Worm (Caenorhabditis elegans) whole organism, mixed stage, embryonic: ENCODE results near the gene ZK1236.5.

Source experiments
- cnd-1 ChIP-seq: fragments of 200-800 bp; sonication (Bioruptor generic); optimal IDR thresholded peaks from 2 replicates; lab custom pipeline; 2018; ENCODE audit warnings: mild to moderate bottlenecking, missing genetic modification characterization, missing compliant biosample characterization
- ham-2 ChIP-seq: fragments of 200-800 bp; sonication (Bioruptor generic); optimal IDR thresholded peaks from 2 replicates; lab custom pipeline; 2018; ENCODE audit warnings: mild to moderate bottlenecking, missing genetic modification characterization, missing compliant biosample characterization
- mab-5 ChIP-seq: fragments of 150-350 bp; optimal IDR thresholded peaks from 2 replicates; lab custom pipeline; 2014; ENCODE audit warnings: missing biosample characterization, missing genetic modification characterization
- nhr-76 ChIP-seq: sonication (generic microtip); optimal IDR thresholded peaks from 2 replicates; lab custom pipeline; 2017; ENCODE audit warnings: missing biosample characterization, missing genetic modification characterization
- pha-4 ChIP-seq: fragments of 150-350 bp; optimal IDR thresholded peaks from 2 replicates; lab custom pipeline; 2018; ENCODE audit warnings: missing biosample characterization, missing genetic modification reagents, missing genetic modification characterization
- sem-2 ChIP-seq: fragments of 200-800 bp; sonication (Bioruptor generic); optimal IDR thresholded peaks from 2 replicates; lab custom pipeline; 2018; ENCODE audit warnings: mild to moderate bottlenecking, missing genetic modification characterization, missing compliant biosample characterization
- sptf-1 ChIP-seq: sonication (generic microtip); optimal IDR thresholded peaks from 2 replicates; lab custom pipeline; 2017; ENCODE audit warnings: mild to moderate bottlenecking, missing genetic modification characterization, moderate library complexity, missing compliant biosample characterization
- unc-62 ChIP-seq: fragments of 150-350 bp; optimal IDR thresholded peaks from 2 replicates; lab custom pipeline; 2014; ENCODE audit warnings: missing biosample characterization, missing genetic modification reagents, missing genetic modification characterization
- zip-8 ChIP-seq: fragments of 150-350 bp; optimal IDR thresholded peaks from 2 replicates; lab custom pipeline; 2014; ENCODE audit warnings: missing biosample characterization, missing genetic modification characterization

- TF ChIP-seq cnd-1, result no peak
- TF ChIP-seq ham-2 (GFP tag; lab: Kevin White, UChicago), result no peak
- TF ChIP-seq unc-62 (GFP tag; lab: Kevin White, UChicago), result no peak
- TF ChIP-seq sptf-1 (tag; lab: Kevin White, UChicago), result no peak
- no peak for TF ChIP-seq pha-4 (tag; lab: Kevin White, UChicago)
- TF ChIP-seq sem-2 (GFP tag; lab: Kevin White, UChicago), result no peak
- TF ChIP-seq zip-8 (tag; lab: Kevin White, UChicago), result no peak
- no peak for TF ChIP-seq mab-5
- no peak for TF ChIP-seq nhr-76 (tag; lab: Kevin White, UChicago)
These were observed 41.3 kb upstream of the ZK1236.5 start for ce11 chrIII:8473292-8473691.
